Fruit fly (Drosophila melanogaster) whole organism, adult: ENCODE data around the gene mst.

Experiments
- CG11617 ChIP-seq: fragments of 200-800 bp; sonication (Bioruptor generic); optimal IDR thresholded peaks from 2 replicates; lab custom pipeline; 2017; ENCODE audit warnings: mild to moderate bottlenecking, missing biosample characterization, missing genetic modification reagents, missing genetic modification characterization
- CG12768 ChIP-seq: fragments of 200-800 bp; sonication (Bioruptor generic); optimal IDR thresholded peaks from 2 replicates; lab custom pipeline; 2017; ENCODE audit warnings: missing biosample characterization, missing genetic modification characterization, mild to moderate bottlenecking, moderate library complexity, missing genetic modification reagents
- CG14711 ChIP-seq: fragments of 200-800 bp; sonication (Bioruptor generic); optimal IDR thresholded peaks from 2 replicates; lab custom pipeline; 2018; ENCODE audit warnings: missing biosample characterization, mild to moderate bottlenecking, missing genetic modification characterization, moderate library complexity
- CG1620 ChIP-seq: fragments of 200-800 bp; sonication (Bioruptor generic); optimal IDR thresholded peaks from 2 replicates; lab custom pipeline; 2016; ENCODE audit warnings: missing biosample characterization, missing genetic modification characterization
- CG33017 ChIP-seq: fragments of 200-800 bp; sonication (Bioruptor generic); optimal IDR thresholded peaks from 2 replicates; lab custom pipeline; 2018; ENCODE audit warnings: missing biosample characterization, mild to moderate bottlenecking, missing genetic modification characterization, moderate library complexity
- CG5204 ChIP-seq: fragments of 200-800 bp; sonication (Bioruptor generic); optimal IDR thresholded peaks from 2 replicates; lab custom pipeline; 2016; ENCODE audit warnings: missing biosample characterization, missing genetic modification characterization
- CG7045 ChIP-seq: fragments of 200-800 bp; sonication (Bioruptor generic); optimal IDR thresholded peaks from 2 replicates; lab custom pipeline; 2017; ENCODE audit warnings: missing biosample characterization, mild to moderate bottlenecking, missing genetic modification characterization
- CG7101 ChIP-seq: fragments of 200-800 bp; sonication (Bioruptor generic); optimal IDR thresholded peaks from 2 replicates; lab custom pipeline; 2018; ENCODE audit warnings: missing biosample characterization, mild to moderate bottlenecking, missing genetic modification characterization, moderate library complexity
- Clk ChIP-seq: fragments of 200-800 bp; sonication (Bioruptor generic); optimal IDR thresholded peaks from 2 replicates; lab custom pipeline; 2017; ENCODE audit warnings: missing biosample characterization, missing genetic modification characterization
- Crg-1 ChIP-seq: fragments of 200-800 bp; sonication (Bioruptor generic); optimal IDR thresholded peaks from 2 replicates; lab custom pipeline; 2016; ENCODE audit warnings: missing biosample characterization, missing genetic modification characterization
- Hr96 ChIP-seq: fragments of 200-800 bp; sonication (Bioruptor generic); optimal IDR thresholded peaks from 2 replicates; lab custom pipeline; 2016; ENCODE audit warnings: missing biosample characterization, missing genetic modification characterization
- Mnt ChIP-seq: fragments of 200-800 bp; sonication (Bioruptor generic); optimal IDR thresholded peaks from 2 replicates; lab custom pipeline; 2016; ENCODE audit warnings: missing biosample characterization, mild to moderate bottlenecking, missing genetic modification characterization
- cic ChIP-seq: fragments of 200-800 bp; sonication (Bioruptor generic); optimal IDR thresholded peaks from 2 replicates; lab custom pipeline; 2017; ENCODE audit warnings: missing biosample characterization, mild to moderate bottlenecking, missing genetic modification characterization, moderate library complexity
- cnc ChIP-seq, 2 experiments: fragments of >200 bp; optimal IDR thresholded peaks; 2 replicates each; lab custom pipeline; 2017
- kay ChIP-seq: fragments of 200-800 bp; sonication (Bioruptor generic); peaks from one replicate; lab custom pipeline; 2016; ENCODE audit warnings: missing biosample characterization, missing genetic modification characterization, borderline replicate concordance
- ovo ChIP-seq: fragments of 200-800 bp; sonication (Bioruptor generic); optimal IDR thresholded peaks from 2 replicates; lab custom pipeline; 2016; ENCODE audit warnings: missing biosample characterization, missing genetic modification characterization
- pad ChIP-seq: fragments of 200-800 bp; sonication (Bioruptor generic); optimal IDR thresholded peaks from 3 replicates; lab custom pipeline; 2017; ENCODE audit warnings: missing biosample characterization, missing genetic modification characterization, mild to moderate bottlenecking, moderate library complexity, missing genetic modification reagents
- toe ChIP-seq: fragments of 200-800 bp; sonication (Bioruptor generic); optimal IDR thresholded peaks from 2 replicates; lab custom pipeline; 2016; ENCODE audit warnings: missing biosample characterization, missing genetic modification characterization

The mst gene

dm6 chrX:21402672-21403071 is 13.9 kb downstream of the mst start, which contains the start of gene whe:
whe (minus strand) TSS chrX:21402772.
- TF ChIP-seq Crg-1 (no peak), CG11617 (no peak), CG7045 (GFP tag; lab: Kevin White, UChicago) (no peak), CG7101 (tag; lab: Kevin White, UChicago) (no peak), Hr96 (GFP tag; lab: Kevin White, UChicago) (no peak), pad (GFP tag; lab: Kevin White, UChicago) (no peak), cnc (optimal IDR thresholded peaks at IDR 0.05; lab: Kevin White, UChicago) (no peak)

- TF ChIP-seq cic (GFP tag; lab: Kevin White, UChicago) (no peak), CG7101 (tag; lab: Kevin White, UChicago) (no peak), Crg-1 (no peak), CG7045 (GFP tag; lab: Kevin White, UChicago) (no peak), CG14711 (tag; lab: Kevin White, UChicago) (no peak), Clk (GFP tag; lab: Kevin White, UChicago) (no peak)
Observed at dm6 chrX:21429156-21429555, 40.4 kb downstream of the mst start, which contains the start of gene CG10918. CG10918 (minus strand) TSS chrX:21429256.

dm6 chrX:21440687-21441086 is 51.9 kb downstream of the mst start:
- no peak for TF ChIP-seq CG1620 (GFP tag; lab: Kevin White, UChicago)
- no peak for TF ChIP-seq kay
- TF ChIP-seq CG5204 = no peak
- no peak for TF ChIP-seq Clk (GFP tag; lab: Kevin White, UChicago)
- TF ChIP-seq Hr96 (GFP tag; lab: Kevin White, UChicago) = no peak
- TF ChIP-seq ovo (GFP tag; lab: Kevin White, UChicago) = no peak
- TF ChIP-seq toe (GFP tag; lab: Kevin White, UChicago) = no peak
- no peak for TF ChIP-seq CG11617
- no peak for TF ChIP-seq CG12768 (GFP tag; lab: Kevin White, UChicago)
- no peak for TF ChIP-seq CG33017 (tag; lab: Kevin White, UChicago)
- TF ChIP-seq Mnt (GFP tag; lab: Kevin White, UChicago) = no peak
- TF ChIP-seq cnc (optimal IDR thresholded peaks at IDR 0.05; lab: Kevin White, UChicago) = no peak
